Fruit fly (Drosophila melanogaster): ENCODE measurements around the gene SP1029.
A peak's percentile ranks its signal among the peaks of the same experiment; 100 is the strongest.

The SP1029 gene

DNA sequence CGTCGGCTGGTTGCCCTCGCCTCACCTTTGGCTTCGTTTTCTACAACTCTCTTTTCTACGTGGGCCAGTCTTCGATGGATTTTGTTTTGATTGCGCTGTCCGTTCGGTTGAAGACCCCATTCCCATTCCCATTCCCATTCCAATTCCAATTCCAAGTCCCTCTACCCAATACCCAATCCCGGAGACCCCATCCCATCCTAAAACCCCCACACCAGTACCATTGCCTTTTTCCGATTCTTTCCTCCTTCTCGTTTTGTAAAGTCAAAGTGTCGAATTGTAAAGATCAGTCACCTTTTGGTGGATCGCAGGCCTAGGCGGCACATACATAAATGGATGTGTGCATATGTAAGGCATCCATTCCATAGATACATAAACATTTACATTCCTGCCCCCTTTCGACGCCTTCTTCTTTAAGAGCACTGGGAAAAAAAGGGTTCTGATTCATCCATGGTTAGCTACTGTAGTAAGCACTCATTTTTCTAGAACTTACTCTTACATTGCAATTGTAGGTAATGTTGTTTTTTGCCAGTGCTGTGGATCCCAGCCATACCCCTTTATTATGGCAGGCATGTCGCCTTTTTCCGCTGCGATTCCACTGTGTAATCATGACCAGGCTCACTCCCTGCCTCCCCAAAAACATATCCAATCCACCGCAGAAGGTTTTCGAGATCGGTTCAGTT lies 49.6 kb upstream of the SP1029 start (continued):
- TF ChIP-seq Nf-YA (GFP tag; IDR thresholded peaks at IDR 0.05) = no peak
- TF ChIP-seq grau (tag; optimal IDR thresholded peaks at IDR 0.05) = no peak
- no peak for TF ChIP-seq ssp (GFP tag; IDR thresholded peaks at IDR 0.05)
- no peak for TF ChIP-seq CG14014 (GFP tag; IDR thresholded peaks at IDR 0.05)
- peak; percentile 1 for TF ChIP-seq twi (tag; optimal IDR thresholded peaks at IDR 0.05)
- no peak for TF ChIP-seq CG10366 (GFP tag; IDR thresholded peaks at IDR 0.05)
- TF ChIP-seq repo (GFP tag; optimal IDR thresholded peaks at IDR 0.05) = no peak
- TF ChIP-seq ro (GFP tag; IDR thresholded peaks at IDR 0.05) = no peak
- no peak for TF ChIP-seq CG9609 (GFP tag; optimal IDR thresholded peaks at IDR 0.05)
- TF ChIP-seq D (optimal IDR thresholded peaks at IDR 0.05) = no peak
- no peak for TF ChIP-seq D (GFP tag; optimal IDR thresholded peaks at IDR 0.05)
- TF ChIP-seq BEAF-32 (GFP tag; optimal IDR thresholded peaks at IDR 0.05) = no peak
- TF ChIP-seq CG31224 (GFP tag; IDR thresholded peaks at IDR 0.05) = no peak
- peak; percentile 72 for TF ChIP-seq Ets65A (GFP tag)
- TF ChIP-seq CG9797 (GFP tag; optimal IDR thresholded peaks at IDR 0.05) = no peak
- no peak for TF ChIP-seq crol (GFP tag; IDR thresholded peaks at IDR 0.05)
- no peak for TF ChIP-seq CG43689 (GFP tag; IDR thresholded peaks at IDR 0.05)
- no peak for TF ChIP-seq CG10321 (GFP tag; IDR thresholded peaks at IDR 0.05)
- no peak for TF ChIP-seq CG8281 (tag; optimal IDR thresholded peaks at IDR 0.05)
- no peak for TF ChIP-seq CG10565 (GFP tag; optimal IDR thresholded peaks at IDR 0.05)
- 0 out of 3 replicates have a peak, but pooled peaks have one; percentile 10 for TF ChIP-seq CG11093 (GFP tag; IDR thresholded peaks at IDR 0.05)
- no peak for TF ChIP-seq gcm (GFP tag; optimal IDR thresholded peaks at IDR 0.05)
- no peak for TF ChIP-seq prd (optimal IDR thresholded peaks at IDR 0.05)
- no peak for TF ChIP-seq prd (GFP tag; IDR thresholded peaks at IDR 0.05)
- TF ChIP-seq CG11695 (GFP tag; IDR thresholded peaks at IDR 0.05) = no peak
- no peak for TF ChIP-seq CG18476 (GFP tag; optimal IDR thresholded peaks at IDR 0.05)
- no peak for TF ChIP-seq CG1792 (GFP tag; optimal IDR thresholded peaks at IDR 0.05)
- TF ChIP-seq phol (tag; optimal IDR thresholded peaks at IDR 0.05) = peak; percentile 27
- no peak for TF ChIP-seq cg (GFP tag; optimal IDR thresholded peaks at IDR 0.05)
- TF ChIP-seq gem (tag; optimal IDR thresholded peaks at IDR 0.05) = peak; percentile 21
- no peak for TF ChIP-seq CG13123 (GFP tag; optimal IDR thresholded peaks at IDR 0.05)
- TF ChIP-seq C15 (GFP tag; IDR thresholded peaks at IDR 0.05) = no peak
- no peak for TF ChIP-seq ERR (GFP tag; optimal IDR thresholded peaks at IDR 0.05)
- no peak for TF ChIP-seq gro (GFP tag; optimal IDR thresholded peaks at IDR 0.05)
- TF ChIP-seq CG1603 (tag; optimal IDR thresholded peaks at IDR 0.05) = peak; percentile 28
- TF ChIP-seq unc-4 (GFP tag; IDR thresholded peaks at IDR 0.05; ENCODE audit: partially characterized antibody) = no peak
- TF ChIP-seq nerfin-1 (tag; optimal IDR thresholded peaks at IDR 0.05) = no peak
- peak in 1 of 3 experiments; percentile 48 for TF ChIP-seq lola (GFP tag; optimal IDR thresholded peaks at IDR 0.05)
- no peak for TF ChIP-seq oc (tag; optimal IDR thresholded peaks at IDR 0.05)
- no peak for TF ChIP-seq CG11504 (tag; optimal IDR thresholded peaks at IDR 0.05)
- TF ChIP-seq Oli (tag; optimal IDR thresholded peaks at IDR 0.05) = no peak
- peak; percentile 67 for TF ChIP-seq zf30C (GFP tag; optimal IDR thresholded peaks at IDR 0.05)
- no peak for TF ChIP-seq gfzf (GFP tag; optimal IDR thresholded peaks at IDR 0.05)
- peak; percentile 53 for TF ChIP-seq CG2712 (tag; optimal IDR thresholded peaks at IDR 0.05)
- peak; percentile 29; the same call in 2 of the 3 replicates for TF ChIP-seq row (GFP tag; IDR thresholded peaks at IDR 0.05)
- no peak for TF ChIP-seq CG4617 (GFP tag; optimal IDR thresholded peaks at IDR 0.05; ENCODE audit: borderline replicate concordance)
- TF ChIP-seq CG7963 (GFP tag; IDR thresholded peaks at IDR 0.05; ENCODE audit: partially characterized antibody) = no peak
- no peak for TF ChIP-seq cas (GFP tag; IDR thresholded peaks at IDR 0.05)
- TF ChIP-seq CG10959 (GFP tag; IDR thresholded peaks at IDR 0.05) = 0 out of 2 replicates have a peak, but pooled peaks have one; percentile 40
- TF ChIP-seq HmgZ (tag; optimal IDR thresholded peaks at IDR 0.05) = no peak
- no peak for TF ChIP-seq CG17612 (GFP tag; IDR thresholded peaks at IDR 0.05)
